Fruit fly (Drosophila melanogaster) whole organism, pupa: Measurements from ENCODE around the gene grnd.

Experiments
- CG15710 ChIP-seq: fragments of 200-800 bp; sonication (Bioruptor generic); optimal IDR thresholded peaks from 2 replicates; lab custom pipeline; 2018; ENCODE audit warnings: missing biosample characterization, mild to moderate bottlenecking, missing genetic modification characterization, moderate library complexity
- CG17806 ChIP-seq: fragments of 200-800 bp; sonication (Bioruptor generic); optimal IDR thresholded peaks from 2 replicates; lab custom pipeline; 2018; ENCODE audit warnings: missing biosample characterization, mild to moderate bottlenecking, missing genetic modification characterization, moderate library complexity
- CG4496 ChIP-seq: fragments of 200-800 bp; sonication (Bioruptor generic); IDR thresholded peaks from 3 replicates; pipeline ENCODE4 v1.3.6; 2022; ENCODE audit warnings: missing biosample characterization, missing genetic modification characterization
- CG8159 ChIP-seq: fragments of 200-800 bp; sonication (Bioruptor generic); optimal IDR thresholded peaks from 3 replicates; lab custom pipeline; 2018; ENCODE audit warnings: missing biosample characterization, mild to moderate bottlenecking, missing genetic modification characterization, moderate library complexity
- CG8301 ChIP-seq: fragments of 200-800 bp; sonication (Bioruptor generic); optimal IDR thresholded peaks from 2 replicates; lab custom pipeline; 2018; ENCODE audit warnings: missing biosample characterization, mild to moderate bottlenecking, missing genetic modification characterization
- CG9948 ChIP-seq: fragments of 200-800 bp; sonication (Bioruptor generic); optimal IDR thresholded peaks from 2 replicates; lab custom pipeline; 2018; ENCODE audit warnings: missing biosample characterization, mild to moderate bottlenecking, missing genetic modification characterization, moderate library complexity
- EcR ChIP-seq: fragments of 200-800 bp; sonication (Bioruptor generic); optimal IDR thresholded peaks from 3 replicates; lab custom pipeline; 2019; ENCODE audit warnings: missing biosample characterization, missing genetic modification characterization, mild to moderate bottlenecking, moderate library complexity, missing genetic modification reagents
- Snoo ChIP-seq: fragments of 200-800 bp; sonication (Bioruptor generic); optimal IDR thresholded peaks from 3 replicates; lab custom pipeline; 2017; ENCODE audit warnings: missing biosample characterization, mild to moderate bottlenecking, missing genetic modification characterization, inconsistent platforms

dm6 chr2L:18465402-18466201, 19.6 kb upstream of the grnd start:
- peak; percentile 83 for TF ChIP-seq Snoo
- peak; percentile 53 for TF ChIP-seq CG15710 (tag; lab: Kevin White, UChicago)
- peak; percentile 25; the same call in 1 of the 3 replicates for TF ChIP-seq CG4496
- peak; percentile 74 for TF ChIP-seq CG8301 (tag; lab: Kevin White, UChicago)
- peak; percentile 98 for TF ChIP-seq EcR (GFP tag; lab: Kevin White, UChicago)
- TF ChIP-seq CG8159, result peak; percentile 70
- TF ChIP-seq CG17806 (tag; lab: Kevin White, UChicago), result peak; percentile 56
- TF ChIP-seq CG9948 (tag; lab: Kevin White, UChicago), result peak; percentile 70
